Worm (Caenorhabditis elegans): Measurements from ENCODE around the gene hil-3.

The hil-3 gene

DNA sequence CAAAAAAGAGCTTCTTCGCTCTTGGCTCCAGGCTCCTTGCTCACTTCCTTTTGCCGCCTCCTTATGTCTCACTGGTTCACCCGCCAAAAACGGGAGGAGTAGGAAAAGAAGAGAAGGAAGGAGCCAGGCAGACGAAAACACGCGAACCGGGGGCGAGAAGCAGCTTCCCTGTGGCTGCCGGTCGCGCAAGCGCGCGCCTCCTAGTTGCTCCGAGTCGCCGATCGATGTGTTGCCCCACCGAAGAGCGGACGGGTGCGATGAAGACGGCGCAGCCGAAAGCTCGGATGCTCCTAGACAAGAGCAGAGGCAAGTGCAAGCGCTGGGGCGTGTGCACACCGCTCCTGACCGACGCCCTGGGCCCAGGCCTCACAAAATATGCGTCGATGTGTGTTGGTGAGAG, 4.6 kb downstream of the hil-3 start:
- TF ChIP-seq skn-1 (tag; optimal IDR thresholded peaks at IDR 0.05) (no peak), Y55F3AM.14 (GFP tag; optimal IDR thresholded peaks at IDR 0.05) (peak; percentile 40), unc-39 (tag; optimal IDR thresholded peaks at IDR 0.05) (no peak), lsy-2 (tag; optimal IDR thresholded peaks at IDR 0.05) (peak; percentile 5 to 7), elt-3 (tag; optimal IDR thresholded peaks at IDR 0.05) (no peak), nhr-23 (tag; optimal IDR thresholded peaks at IDR 0.05) (no peak), zag-1 (tag; optimal IDR thresholded peaks at IDR 0.05) (peak; percentile 68), nhr-12 (tag; optimal IDR thresholded peaks at IDR 0.05) (no peak), ZK546.5 (tag; optimal IDR thresholded peaks at IDR 0.05) (no peak), mdl-1 (tag; optimal IDR thresholded peaks at IDR 0.05) (peak; percentile 6 to 32), snpc-4 (tag; optimal IDR thresholded peaks at IDR 0.05) (no peak), egl-27 (tag; optimal IDR thresholded peaks at IDR 0.05) (peak; percentile 10), nhr-11 (tag; optimal IDR thresholded peaks at IDR 0.05) (no peak), unc-55 (GFP tag; optimal IDR thresholded peaks at IDR 0.05) (peak; percentile 25), ztf-4 (tag; optimal IDR thresholded peaks at IDR 0.05) (no peak), nhr-237 (tag; optimal IDR thresholded peaks at IDR 0.05) (no peak), lin-11 (tag; optimal IDR thresholded peaks at IDR 0.05) (peak; percentile 38), lin-13 (GFP tag; optimal IDR thresholded peaks at IDR 0.05) (no peak), blmp-1 (tag; optimal IDR thresholded peaks at IDR 0.05; ENCODE audit: insufficient read depth) (no peak), aly-2 (tag; optimal IDR thresholded peaks at IDR 0.05) (no peak), nhr-6 (tag; optimal IDR thresholded peaks at IDR 0.05) (no peak), fos-1 (tag; optimal IDR thresholded peaks at IDR 0.05) (no peak), nhr-25 (tag; optimal IDR thresholded peaks at IDR 0.05) (no peak), mbf-1 (tag; optimal IDR thresholded peaks at IDR 0.05) (no peak), elt-1 (tag; optimal IDR thresholded peaks at IDR 0.05) (no peak), alr-1 (tag; optimal IDR thresholded peaks at IDR 0.05) (no peak), nhr-21 (tag; optimal IDR thresholded peaks at IDR 0.05) (no peak), F13H6.1 (tag; optimal IDR thresholded peaks at IDR 0.05) (peak; percentile 48), ztf-1 (GFP tag; conservative IDR thresholded peaks at IDR 0.05) (0 out of 2 replicates have a peak, but pooled peaks have one; percentile 78), C34F6.9 (tag; optimal IDR thresholded peaks at IDR 0.05) (peak; percentile 30), gmeb-1 (tag; optimal IDR thresholded peaks at IDR 0.05) (no peak), nhr-129 (tag; optimal IDR thresholded peaks at IDR 0.05) (peak; percentile 46), lin-39 (tag; optimal IDR thresholded peaks at IDR 0.05) (no peak), crh-2 (tag; optimal IDR thresholded peaks at IDR 0.05) (no peak), sma-9 (GFP tag; optimal IDR thresholded peaks at IDR 0.05) (peak; percentile 25), sma-9 (tag; optimal IDR thresholded peaks at IDR 0.05) (no peak), unc-62 (GFP tag; optimal IDR thresholded peaks at IDR 0.05) (no peak), ceh-16 (tag; optimal IDR thresholded peaks at IDR 0.05) (no peak), peb-1 (tag; optimal IDR thresholded peaks at IDR 0.05) (no peak), mab-5 (tag; optimal IDR thresholded peaks at IDR 0.05) (no peak), ztf-11 (tag; optimal IDR thresholded peaks at IDR 0.05) (no peak), ama-1 (optimal IDR thresholded peaks at IDR 0.05) (no peak), sem-4 (tag; optimal IDR thresholded peaks at IDR 0.05) (no peak), dmd-4 (tag; optimal IDR thresholded peaks at IDR 0.05) (no peak), nhr-10 (tag; optimal IDR thresholded peaks at IDR 0.05) (no peak), nhr-77 (tag; optimal IDR thresholded peaks at IDR 0.05) (no peak), R02D3.7 (tag; optimal IDR thresholded peaks at IDR 0.05) (no peak), sma-3 (GFP tag; optimal IDR thresholded peaks at IDR 0.05) (no peak), ceh-82 (tag; optimal IDR thresholded peaks at IDR 0.05) (no peak)
